Worm (Caenorhabditis elegans) whole organism, L4/young adult: ENCODE data around the gene nas-28.

Source experiments
- dao-5 ChIP-seq: sonication (generic microtip); optimal IDR thresholded peaks from 2 replicates; lab custom pipeline; 2016; ENCODE audit warnings: missing genotype, missing genetic modification characterization, moderate library complexity, missing compliant biosample characterization
- him-1 ChIP-seq: sonication (generic microtip); optimal IDR thresholded peaks from 2 replicates; lab custom pipeline; 2016; ENCODE audit warnings: missing genotype, missing genetic modification reagents, missing genetic modification characterization, missing compliant biosample characterization

ce11 chrIII:6213915-6214314 is 30.9 kb upstream of the nas-28 start, which contains the start of gene C23G10.10:
- TF ChIP-seq him-1 (tag; lab: Kevin White, UChicago) (no peak), dao-5 (tag; lab: Kevin White, UChicago) (no peak)
